Worm (Caenorhabditis elegans): Measurements from ENCODE around the gene R07B1.13.

The R07B1.13 gene

DNA sequence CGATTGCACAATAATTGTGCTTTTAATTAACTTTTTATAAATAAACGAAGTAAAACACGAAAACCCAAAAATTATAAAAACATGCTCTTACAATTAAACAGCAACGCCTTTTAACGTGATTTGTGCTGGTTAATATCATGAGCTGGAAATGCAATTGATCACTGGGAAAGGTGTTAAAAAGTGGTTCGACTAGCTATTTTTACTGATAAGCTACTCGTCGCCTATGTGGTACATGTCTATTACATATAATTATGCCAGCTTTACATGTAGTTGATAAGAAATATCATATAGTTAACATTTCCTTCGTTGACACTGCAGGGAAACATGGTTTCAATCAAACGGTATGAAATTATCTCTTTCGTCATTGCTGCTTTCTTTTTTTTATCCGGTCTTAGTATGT, 11.6 kb upstream of the R07B1.13 start, which contains the start of gene scav-5:
Gene scav-5 (plus strand): TSS at position 297 of the 400 bp plus-strand sequence.
- TF ChIP-seq nhr-43 (tag; optimal IDR thresholded peaks at IDR 0.05; ENCODE audit: poor library complexity, severe bottlenecking) (no peak), pha-4 (tag; optimal IDR thresholded peaks at IDR 0.05) (peak; percentile 3), elt-2 (tag; optimal IDR thresholded peaks at IDR 0.05) (peak; percentile 91), pqm-1 (tag; optimal IDR thresholded peaks at IDR 0.05) (peak; percentile 92)

DNA sequence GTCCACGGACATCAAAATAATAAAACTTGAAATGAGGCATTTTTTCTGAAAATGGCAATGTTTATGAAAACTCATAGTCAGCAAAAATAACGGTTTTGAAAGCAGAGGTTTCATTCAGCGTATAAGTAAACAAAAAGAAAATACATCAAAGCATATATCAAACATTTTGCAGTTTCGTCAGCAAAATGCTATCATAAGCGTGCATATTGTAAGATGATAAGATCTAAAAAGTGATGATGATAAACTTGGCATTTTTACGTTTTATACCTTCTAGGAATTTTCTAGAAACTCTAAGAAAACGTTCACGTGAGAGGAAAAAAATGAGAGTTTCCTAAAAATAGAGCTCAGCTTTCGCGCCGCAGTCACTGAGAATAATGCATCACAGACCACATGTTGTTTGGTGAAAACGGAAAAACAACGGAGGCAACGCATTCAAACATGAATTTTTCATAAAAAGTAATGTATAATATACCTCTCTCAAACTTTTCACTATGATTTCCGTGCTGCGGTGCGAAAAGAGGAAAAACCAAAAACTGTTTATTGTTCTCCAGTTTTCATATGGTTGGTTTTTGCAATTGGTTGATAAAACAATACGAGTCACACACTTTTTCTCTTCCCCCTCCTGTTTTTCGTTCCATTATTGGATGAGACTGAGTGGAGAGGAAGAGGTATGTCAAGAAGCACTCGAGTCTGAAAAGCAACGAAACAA, 6.6 kb upstream of the R07B1.13 start, which contains the start of the genes gst-36 and R07B1.5:
Gene gst-36 (minus strand): TSS at position 45 of the 709 bp plus-strand sequence.
Gene R07B1.5 (plus strand): TSS at position 665 of the 709 bp plus-strand sequence.
- TF ChIP-seq fos-1 (tag; optimal IDR thresholded peaks at IDR 0.05) (peak; percentile 0), pqm-1 (tag; optimal IDR thresholded peaks at IDR 0.05) (peak; percentile 47), nhr-237 (tag; optimal IDR thresholded peaks at IDR 0.05) (no peak), ceh-9 (tag; optimal IDR thresholded peaks at IDR 0.05) (no peak), lin-39 (tag; optimal IDR thresholded peaks at IDR 0.05) (no peak), pha-4 (tag; optimal IDR thresholded peaks at IDR 0.05) (peak; percentile 47), elt-2 (tag; optimal IDR thresholded peaks at IDR 0.05) (peak; percentile 80)

- no peak for TF ChIP-seq eor-1 (tag; optimal IDR thresholded peaks at IDR 0.05)
- no peak for TF ChIP-seq R02D3.7 (tag; optimal IDR thresholded peaks at IDR 0.05)
- no peak for TF ChIP-seq ceh-9 (tag; optimal IDR thresholded peaks at IDR 0.05)
- no peak for TF ChIP-seq fkh-2 (tag; optimal IDR thresholded peaks at IDR 0.05)
- TF ChIP-seq nhr-11 (tag; optimal IDR thresholded peaks at IDR 0.05), result no peak
- no peak for TF ChIP-seq nhr-25 (tag; optimal IDR thresholded peaks at IDR 0.05)
- TF ChIP-seq unc-39 (tag; optimal IDR thresholded peaks at IDR 0.05), result no peak
These were observed 3.3 kb upstream of the R07B1.13 start, which contains the start of gene R07B1.6 for ce11 chrX:9866355-9866754. R07B1.6 (plus strand) TSS chrX:9866655.

- TF ChIP-seq eor-1 (tag; optimal IDR thresholded peaks at IDR 0.05) (no peak), snpc-4 (tag; optimal IDR thresholded peaks at IDR 0.05) (no peak), sea-2 (GFP tag; optimal IDR thresholded peaks at IDR 0.05) (no peak), ama-1 (optimal IDR thresholded peaks at IDR 0.05) (no peak), ceh-9 (tag; optimal IDR thresholded peaks at IDR 0.05) (no peak), elt-1 (tag; optimal IDR thresholded peaks at IDR 0.05) (no peak), ceh-82 (tag; optimal IDR thresholded peaks at IDR 0.05) (no peak), lin-39 (tag; optimal IDR thresholded peaks at IDR 0.05) (no peak), ztf-4 (tag; optimal IDR thresholded peaks at IDR 0.05) (no peak), tbx-2 (tag; optimal IDR thresholded peaks at IDR 0.05) (no peak), R02D3.7 (tag; optimal IDR thresholded peaks at IDR 0.05) (no peak), nhr-237 (tag; optimal IDR thresholded peaks at IDR 0.05) (no peak), zag-1 (tag; optimal IDR thresholded peaks at IDR 0.05) (no peak), nhr-12 (tag; optimal IDR thresholded peaks at IDR 0.05) (no peak), nfya-1 (tag; optimal IDR thresholded peaks at IDR 0.05; ENCODE audit: insufficient read depth) (no peak)
These were observed 802 bp upstream of the R07B1.13 start, which contains the start of gene R07B1.7 for ce11 chrX:9868820-9869219. R07B1.7 (plus strand) TSS chrX:9869120.

DNA sequence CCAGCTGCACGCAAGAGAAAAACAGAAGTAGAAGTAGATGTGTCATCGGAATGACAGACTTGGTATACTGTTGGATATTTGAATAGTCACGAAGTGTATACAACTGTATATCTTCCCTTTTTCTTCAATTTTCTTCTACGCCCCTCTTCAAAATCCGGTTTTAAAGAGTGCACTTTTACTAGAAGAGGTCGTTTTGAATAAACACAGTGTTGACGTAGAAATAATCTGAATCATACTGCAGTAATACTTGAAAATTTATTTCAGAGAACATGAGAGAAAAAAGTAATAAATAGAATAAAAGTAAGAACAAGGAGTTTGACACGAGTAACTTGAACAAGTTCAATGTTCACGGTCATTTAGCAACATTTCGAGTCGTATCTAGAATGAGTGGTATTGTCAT, 2.9 kb downstream of the R07B1.13 start, which contains the start of gene R07B1.8:
Gene R07B1.8 (minus strand): TSS at position 101 of the 400 bp plus-strand sequence.
- TF ChIP-seq nfya-1 (tag; optimal IDR thresholded peaks at IDR 0.05; ENCODE audit: insufficient read depth) (no peak), nhr-43 (tag; optimal IDR thresholded peaks at IDR 0.05; ENCODE audit: poor library complexity, severe bottlenecking) (no peak)

DNA sequence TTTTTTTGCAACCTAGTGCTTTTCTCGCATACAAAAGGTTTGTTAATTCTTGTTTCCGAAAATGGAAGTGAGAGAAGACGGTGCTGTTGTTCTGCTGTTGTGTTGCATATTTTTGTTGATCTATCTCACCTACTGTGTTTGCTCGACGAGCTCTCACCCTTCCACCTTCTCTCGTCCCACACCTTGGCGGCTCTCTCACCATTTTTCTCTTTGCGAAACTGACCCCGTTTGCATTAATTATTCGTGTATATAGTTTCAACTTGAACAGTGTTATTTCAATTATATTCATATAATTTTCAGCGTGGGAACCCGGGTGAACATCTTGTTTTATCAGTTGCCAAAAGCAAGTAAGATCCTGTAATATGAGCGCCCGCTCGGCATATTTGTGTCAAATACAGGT, 7.5 kb downstream of the R07B1.13 start, which contains the start of gene R07B1.9:
Gene R07B1.9 (plus strand): TSS at position 301 of the 400 bp plus-strand sequence.
- TF ChIP-seq fkh-10 (GFP tag; optimal IDR thresholded peaks at IDR 0.05) (no peak), pqm-1 (tag; optimal IDR thresholded peaks at IDR 0.05) (no peak), nfya-1 (tag; optimal IDR thresholded peaks at IDR 0.05; ENCODE audit: insufficient read depth) (no peak), eor-1 (tag; optimal IDR thresholded peaks at IDR 0.05) (no peak), pha-4 (tag; optimal IDR thresholded peaks at IDR 0.05) (no peak), nhr-25 (tag; optimal IDR thresholded peaks at IDR 0.05) (no peak)

- TF ChIP-seq elt-3 (tag; optimal IDR thresholded peaks at IDR 0.05) (no peak), nfya-1 (tag; optimal IDR thresholded peaks at IDR 0.05; ENCODE audit: insufficient read depth) (no peak), fkh-2 (tag; optimal IDR thresholded peaks at IDR 0.05) (no peak), ceh-28 (tag; optimal IDR thresholded peaks at IDR 0.05) (no peak), jun-1 (tag; optimal IDR thresholded peaks at IDR 0.05) (no peak), mdl-1 (tag; optimal IDR thresholded peaks at IDR 0.05) (no peak), nhr-23 (tag; optimal IDR thresholded peaks at IDR 0.05) (no peak), fos-1 (tag; optimal IDR thresholded peaks at IDR 0.05) (no peak), tbx-2 (tag; optimal IDR thresholded peaks at IDR 0.05) (no peak), mml-1 (tag; optimal IDR thresholded peaks at IDR 0.05) (no peak), ceh-82 (tag; optimal IDR thresholded peaks at IDR 0.05) (no peak), ceh-9 (tag; optimal IDR thresholded peaks at IDR 0.05) (no peak), fkh-10 (GFP tag; optimal IDR thresholded peaks at IDR 0.05) (no peak), nhr-76 (tag; optimal IDR thresholded peaks at IDR 0.05) (no peak), daf-12 (tag; optimal IDR thresholded peaks at IDR 0.05) (no peak)
These were observed 12.5 kb downstream of the R07B1.13 start, which contains the start of gene glo-1 for ce11 chrX:9882112-9882511. glo-1 (minus strand) TSS chrX:9882212.
